Fruit fly (Drosophila melanogaster) whole organism, embryonic: ENCODE data around the gene CG15498.

Experiments
- ATbp ChIP-seq: fragments of 200-800 bp; sonication (Bioruptor generic); optimal IDR thresholded peaks from 2 replicates; lab custom pipeline; 2017; ENCODE audit warnings: missing biosample characterization, mild to moderate bottlenecking, missing genetic modification characterization, missing genetic modification reagents
- Abd-B ChIP-seq: fragments of 200-800 bp; sonication (Bioruptor generic); optimal IDR thresholded peaks from 2 replicates; lab custom pipeline; 2018; ENCODE audit warnings: missing biosample characterization, mild to moderate bottlenecking, missing genetic modification characterization, moderate library complexity
- Ada2b ChIP-seq: fragments of 200-800 bp; sonication (Bioruptor generic); IDR thresholded peaks from 2 replicates; pipeline ENCODE4 v1.3.6; 2022; ENCODE audit warnings: missing biosample characterization, missing genetic modification characterization
- CG11504 ChIP-seq: fragments of 200-800 bp; sonication (Bioruptor generic); optimal IDR thresholded peaks from 3 replicates; lab custom pipeline; 2019; ENCODE audit warnings: missing biosample characterization, mild to moderate bottlenecking, missing genetic modification characterization, moderate library complexity
- CG11560 ChIP-seq: fragments of 200-800 bp; sonication (Bioruptor generic); IDR thresholded peaks from 3 replicates; pipeline ENCODE4 v1.3.6; 2022; ENCODE audit warnings: missing biosample characterization, missing genetic modification characterization
- CG13123 ChIP-seq: fragments of 200-800 bp; sonication (Bioruptor generic); optimal IDR thresholded peaks from 2 replicates; lab custom pipeline; 2016; ENCODE audit warnings: missing biosample characterization, missing genetic modification characterization
- CG13775 ChIP-seq: fragments of 200-800 bp; sonication (Bioruptor generic); optimal IDR thresholded peaks from 3 replicates; lab custom pipeline; 2017; ENCODE audit warnings: missing biosample characterization, mild to moderate bottlenecking, missing genetic modification characterization
- CG14965 ChIP-seq: fragments of 200-800 bp; sonication (Bioruptor generic); optimal IDR thresholded peaks from 2 replicates; lab custom pipeline; 2016; ENCODE audit warnings: missing biosample characterization, missing genetic modification characterization, borderline replicate concordance
- CG4730 ChIP-seq: fragments of 200-800 bp; sonication (Bioruptor generic); IDR thresholded peaks from 2 replicates; pipeline ENCODE4 v1.3.6; 2022; ENCODE audit warnings: missing biosample characterization, missing genetic modification characterization
- CG5245 ChIP-seq: fragments of 200-800 bp; sonication (Bioruptor generic); optimal IDR thresholded peaks from 3 replicates; lab custom pipeline; 2016; ENCODE audit warnings: missing biosample characterization, missing genetic modification characterization
- CG6689 ChIP-seq: fragments of 200-800 bp; sonication (Bioruptor generic); IDR thresholded peaks from 2 replicates; pipeline ENCODE4 v1.3.6; 2022; ENCODE audit warnings: missing biosample characterization, missing genetic modification characterization
- CG7271 ChIP-seq: fragments of 200-800 bp; sonication (Bioruptor generic); optimal IDR thresholded peaks from 2 replicates; lab custom pipeline; 2018; ENCODE audit warnings: missing biosample characterization, mild to moderate bottlenecking, missing genetic modification characterization, moderate library complexity
- CG8281 ChIP-seq: fragments of 200-800 bp; sonication (Bioruptor generic); optimal IDR thresholded peaks from 2 replicates; lab custom pipeline; 2018; ENCODE audit warnings: missing biosample characterization, mild to moderate bottlenecking, missing genetic modification characterization, moderate library complexity
- CG8290 ChIP-seq, 3 experiments: fragments of 200-800 bp; sonication (Bioruptor generic); optimal IDR thresholded peaks; 2 replicates each; lab custom pipeline; 2016 to 2019; ENCODE audit warnings: missing biosample characterization in 3 of 3, missing genetic modification characterization in 3 of 3, mild to moderate bottlenecking in 2 of 3, moderate library complexity in 1 of 3
- CG9609 ChIP-seq: fragments of 200-800 bp; sonication (Bioruptor generic); optimal IDR thresholded peaks from 3 replicates; lab custom pipeline; 2016; ENCODE audit warnings: missing biosample characterization, missing genetic modification characterization
- CG9817 ChIP-seq: fragments of 200-800 bp; sonication (Bioruptor generic); optimal IDR thresholded peaks from 2 replicates; lab custom pipeline; 2018; ENCODE audit warnings: missing biosample characterization, mild to moderate bottlenecking, missing genetic modification characterization, moderate library complexity
- CHES-1-like ChIP-seq: fragments of 200-800 bp; sonication (Bioruptor generic); optimal IDR thresholded peaks from 2 replicates; lab custom pipeline; 2016; ENCODE audit warnings: missing biosample characterization, missing genetic modification characterization
- Dbx ChIP-seq: fragments of 200-800 bp; sonication (Bioruptor generic); IDR thresholded peaks from 3 replicates; pipeline ENCODE4 v1.3.6; 2022; ENCODE audit warnings: missing biosample characterization, missing genetic modification characterization
- Dip2 ChIP-seq: fragments of 200-800 bp; sonication (Bioruptor generic); IDR thresholded peaks from 2 replicates; pipeline ENCODE4 v1.3.6; 2022; ENCODE audit warnings: missing biosample characterization, missing genetic modification characterization
- Hey ChIP-seq: fragments of 200-800 bp; sonication (Bioruptor generic); optimal IDR thresholded peaks from 3 replicates; lab custom pipeline; 2018; ENCODE audit warnings: missing biosample characterization, mild to moderate bottlenecking, missing genetic modification characterization
- Hr78 ChIP-seq, 2 experiments: fragments of 200-800 bp in 1 of 2; fragments of >200 bp in 1 of 2; sonication (Bioruptor generic) in 1 of 2; optimal IDR thresholded peaks; 2 replicates each; lab custom pipeline; 2017 to 2019; ENCODE audit warnings: missing biosample characterization in 2 of 2, missing genetic modification characterization in 2 of 2, mild to moderate bottlenecking in 1 of 2, moderate library complexity in 1 of 2
- MESR4 ChIP-seq: fragments of 200-800 bp; sonication (Bioruptor generic); optimal IDR thresholded peaks from 2 replicates; lab custom pipeline; 2018; ENCODE audit warnings: missing biosample characterization, mild to moderate bottlenecking, missing genetic modification characterization, moderate library complexity
- PHDP ChIP-seq: fragments of 200-800 bp; sonication (Bioruptor generic); optimal IDR thresholded peaks from 3 replicates; lab custom pipeline; 2018; ENCODE audit warnings: missing biosample characterization, mild to moderate bottlenecking, missing genetic modification characterization, moderate library complexity
- Pdp1 ChIP-seq, 2 experiments: fragments of 200-800 bp; sonication (Bioruptor generic); optimal IDR thresholded peaks; 3 replicates each; lab custom pipeline; 2016; ENCODE audit warnings: missing biosample characterization in 2 of 2, missing genetic modification characterization in 2 of 2, mild to moderate bottlenecking in 1 of 2, moderate library complexity in 1 of 2
- Six4 ChIP-seq: fragments of 200-800 bp; sonication (Bioruptor generic); optimal IDR thresholded peaks from 2 replicates; lab custom pipeline; 2016; ENCODE audit warnings: missing biosample characterization, missing genetic modification characterization
- Stat92E ChIP-seq, 3 experiments: fragments of >200 bp in 2 of 3; fragments of 200-800 bp in 1 of 3; sonication (Bioruptor generic) in 1 of 3; optimal IDR thresholded peaks; 2 replicates each; lab custom pipeline; 2017 to 2019; ENCODE audit warnings: missing biosample characterization in 3 of 3, missing genetic modification characterization in 3 of 3, mild to moderate bottlenecking in 1 of 3, moderate library complexity in 1 of 3
- Tbp ChIP-seq: fragments of >200 bp; optimal IDR thresholded peaks from 2 replicates; lab custom pipeline; 2018; ENCODE audit warnings: missing biosample characterization, missing genetic modification characterization
- Trl ChIP-seq, 3 experiments: fragments of >200 bp in 2 of 3; fragments of 200-800 bp in 1 of 3; sonication (Bioruptor generic) in 1 of 3; optimal IDR thresholded peaks; 2 replicates in 1 of 3; 3 replicates in 2 of 3; lab custom pipeline; 2016 to 2017; ENCODE audit warnings: missing biosample characterization in 1 of 3, missing genetic modification characterization in 1 of 3
- abd-A ChIP-seq: fragments of 200-800 bp; sonication (Bioruptor generic); optimal IDR thresholded peaks from 3 replicates; lab custom pipeline; 2019; ENCODE audit warnings: missing biosample characterization, mild to moderate bottlenecking, missing genetic modification characterization, moderate library complexity
- al ChIP-seq: fragments of 200-800 bp; sonication (Bioruptor generic); IDR thresholded peaks from 2 replicates; pipeline ENCODE4 v1.3.6; 2022; ENCODE audit warnings: missing biosample characterization, missing genetic modification characterization
- bowl ChIP-seq: fragments of 200-800 bp; sonication (Bioruptor generic); IDR thresholded peaks from 2 replicates; pipeline ENCODE4 v1.3.6; 2022; ENCODE audit warnings: missing biosample characterization, missing genetic modification characterization
- cg ChIP-seq: fragments of 200-800 bp; sonication (Bioruptor generic); optimal IDR thresholded peaks from 3 replicates; lab custom pipeline; 2019; ENCODE audit warnings: missing biosample characterization, mild to moderate bottlenecking, missing genetic modification characterization, moderate library complexity
- chinmo ChIP-seq: fragments of 200-800 bp; sonication (Bioruptor generic); IDR thresholded peaks from 4 replicates; pipeline ENCODE4 v1.3.6; 2022; ENCODE audit warnings: missing biosample characterization, missing genetic modification characterization; ENCODE audit not compliant: partially characterized antibody
- chm ChIP-seq: fragments of 200-800 bp; sonication (Bioruptor generic); IDR thresholded peaks from 2 replicates; pipeline ENCODE4 v1.3.6; 2022; ENCODE audit warnings: missing biosample characterization, missing genetic modification characterization
- dm ChIP-seq: fragments of 200-800 bp; sonication (Bioruptor generic); optimal IDR thresholded peaks from 3 replicates; lab custom pipeline; 2016; ENCODE audit warnings: missing biosample characterization, missing genetic modification characterization
- ftz-f1 ChIP-seq: fragments of 200-800 bp; sonication (Bioruptor generic); optimal IDR thresholded peaks from 2 replicates; lab custom pipeline; 2016; ENCODE audit warnings: missing biosample characterization, missing genetic modification characterization
- gce ChIP-seq: fragments of 200-800 bp; sonication (Bioruptor generic); IDR thresholded peaks from 3 replicates; pipeline ENCODE4 v1.3.6; 2022; ENCODE audit warnings: missing biosample characterization, missing genetic modification characterization
- gro ChIP-seq: fragments of 200-800 bp; sonication (Bioruptor generic); optimal IDR thresholded peaks from 2 replicates; lab custom pipeline; 2016; ENCODE audit warnings: missing biosample characterization, missing genetic modification characterization
- jing ChIP-seq: fragments of 200-800 bp; sonication (Bioruptor generic); optimal IDR thresholded peaks from 2 replicates; lab custom pipeline; 2018; ENCODE audit warnings: missing biosample characterization, mild to moderate bottlenecking, missing genetic modification characterization
- knrl ChIP-seq: fragments of 200-800 bp; sonication (Bioruptor generic); IDR thresholded peaks from 3 replicates; pipeline ENCODE4 v1.3.6; 2022; ENCODE audit warnings: missing biosample characterization, missing genetic modification characterization; ENCODE audit not compliant: partially characterized antibody
- mld ChIP-seq: fragments of 200-800 bp; sonication (Bioruptor generic); IDR thresholded peaks from 3 replicates; pipeline ENCODE4 v1.3.6; 2022; ENCODE audit warnings: missing biosample characterization, missing genetic modification characterization; ENCODE audit not compliant: partially characterized antibody
- pb ChIP-seq: fragments of 200-800 bp; sonication (Bioruptor generic); optimal IDR thresholded peaks from 3 replicates; lab custom pipeline; 2016; ENCODE audit warnings: missing biosample characterization, missing genetic modification characterization
- psq ChIP-seq: fragments of 200-800 bp; sonication (Bioruptor generic); optimal IDR thresholded peaks from 2 replicates; lab custom pipeline; 2017; ENCODE audit warnings: missing biosample characterization, missing genetic modification characterization
- tgo ChIP-seq: fragments of 200-800 bp; sonication (Bioruptor generic); IDR thresholded peaks from 3 replicates; pipeline ENCODE4 v1.3.6; 2022; ENCODE audit warnings: missing biosample characterization, missing genetic modification characterization
- wdn ChIP-seq: fragments of 200-800 bp; sonication (Bioruptor generic); IDR thresholded peaks from 2 replicates; pipeline ENCODE4 v1.3.6; 2022; ENCODE audit warnings: missing biosample characterization, missing genetic modification characterization
- yki ChIP-seq: fragments of >200 bp; optimal IDR thresholded peaks from 3 replicates; lab custom pipeline; 2018
- z ChIP-seq: fragments of 200-800 bp; sonication (Bioruptor generic); IDR thresholded peaks from 3 replicates; pipeline ENCODE4 v1.3.6; 2022; ENCODE audit warnings: missing biosample characterization, missing genetic modification characterization
- zfh2 ChIP-seq: fragments of 200-800 bp; sonication (Bioruptor generic); optimal IDR thresholded peaks from 2 replicates; lab custom pipeline; 2016; ENCODE audit warnings: missing biosample characterization, missing genetic modification characterization

Gene CG15498

dm6 chr3R:21590677-21591369 lies 21.9 kb upstream of the CG15498 start (continued):
- TF ChIP-seq jing (GFP tag; lab: Kevin White, UChicago) (peak; percentile 86), Six4 (GFP tag; lab: Kevin White, UChicago) (peak; percentile 95), CHES-1-like (GFP tag; lab: Kevin White, UChicago) (peak; percentile 96), cg (GFP tag; lab: Kevin White, UChicago) (no peak), CG6689 (GFP tag; lab: Robert Waterston, UW) (peak; percentile 95), pb (GFP tag; lab: Kevin White, UChicago) (peak; percentile 86), CG11560 (tag; lab: Robert Waterston, UW) (peak; percentile 64; the same call in 2 of the 3 replicates), Stat92E (GFP tag; optimal IDR thresholded peaks at IDR 0.05; lab: Kevin White, UChicago) (peak in 1 of 3 experiments; percentile 44), CG4730 (GFP tag; lab: Robert Waterston, UW) (peak; percentile 89), knrl (GFP tag; lab: Robert Waterston, UW) (no peak), z (GFP tag; lab: Robert Waterston, UW) (peak; percentile 83), Dip2 (GFP tag; lab: Robert Waterston, UW) (no peak), CG13775 (GFP tag; lab: Kevin White, UChicago) (peak; percentile 85), Abd-B (peak; percentile 69), CG13123 (GFP tag; lab: Kevin White, UChicago) (peak; percentile 98), Tbp (GFP tag; lab: Kevin White, UChicago) (no peak), CG9609 (GFP tag; lab: Kevin White, UChicago) (peak; percentile 94), chinmo (GFP tag; lab: Robert Waterston, UW) (peak; percentile 78; the same call in 2 of the 4 replicates), mld (GFP tag; lab: Robert Waterston, UW) (no peak), psq (peak; percentile 92), dm (GFP tag; lab: Kevin White, UChicago) (peak; percentile 81), abd-A (tag; lab: Kevin White, UChicago) (peak; percentile 56), CG5245 (GFP tag; lab: Kevin White, UChicago) (peak; percentile 94), Hey (peak; percentile 93), PHDP (tag; lab: Kevin White, UChicago) (peak; percentile 87), Pdp1 (GFP tag; optimal IDR thresholded peaks at IDR 0.05; lab: Kevin White, UChicago) (peak; percentile 84 to 93), CG8281 (tag; lab: Kevin White, UChicago) (peak; percentile 82), wdn (GFP tag; lab: Robert Waterston, UW) (peak; percentile 85), CG14965 (peak; percentile 90), ATbp (GFP tag; lab: Kevin White, UChicago) (peak; percentile 99), tgo (GFP tag; lab: Robert Waterston, UW) (peak; percentile 87), gce (GFP tag; lab: Robert Waterston, UW) (peak; percentile 96), CG9817 (tag; lab: Kevin White, UChicago) (peak; percentile 82), yki (no peak), CG7271 (tag; lab: Kevin White, UChicago) (peak; percentile 75), bowl (GFP tag; lab: Robert Waterston, UW) (peak; percentile 74; the same call in 1 of the 2 replicates), Trl (optimal IDR thresholded peaks at IDR 0.05; lab: Kevin White, UChicago) (no peak), Trl (GFP tag; optimal IDR thresholded peaks at IDR 0.05; lab: Kevin White, UChicago) (peak; percentile 97), Hr78 (GFP tag; optimal IDR thresholded peaks at IDR 0.05; lab: Kevin White, UChicago) (no peak), Ada2b (GFP tag; lab: Robert Waterston, UW) (peak; percentile 77; the same call in 1 of the 2 replicates), gro (GFP tag; lab: Kevin White, UChicago) (peak; percentile 63), CG11504 (tag; lab: Kevin White, UChicago) (peak; percentile 87), chm (GFP tag; lab: Robert Waterston, UW) (peak; percentile 99), MESR4 (GFP tag; lab: Kevin White, UChicago) (peak; percentile 38), al (GFP tag; lab: Robert Waterston, UW) (peak; percentile 65; the same call in 1 of the 2 replicates), Dbx (peak; percentile 94), ftz-f1 (GFP tag; lab: Kevin White, UChicago) (peak; percentile 38), zfh2 (GFP tag; lab: Kevin White, UChicago) (peak; percentile 74), CG8290 (GFP tag; optimal IDR thresholded peaks at IDR 0.05; lab: Kevin White, UChicago) (peak; percentile 98), CG8290 (tag; optimal IDR thresholded peaks at IDR 0.05; lab: Kevin White, UChicago) (peak; percentile 98)
